Fruit fly (Drosophila melanogaster) whole organism, embryonic: ENCODE measurements around the gene ova.

ENCODE experiments used
- ATbp ChIP-seq: fragments of 200-800 bp; sonication (Bioruptor generic); optimal IDR thresholded peaks from 2 replicates; lab custom pipeline; 2017; ENCODE audit warnings: missing biosample characterization, mild to moderate bottlenecking, missing genetic modification characterization, missing genetic modification reagents
- Awh ChIP-seq: fragments of 200-800 bp; sonication (Bioruptor generic); IDR thresholded peaks from 2 replicates; pipeline ENCODE4, ENCODE4 v1.3.6; 2022; ENCODE audit warnings: missing biosample characterization, missing genetic modification characterization
- B-H2 ChIP-seq: fragments of 200-800 bp; sonication (Bioruptor generic); optimal IDR thresholded peaks from 2 replicates; lab custom pipeline; 2018; ENCODE audit warnings: missing biosample characterization, mild to moderate bottlenecking, missing genetic modification characterization
- CG10959 ChIP-seq: fragments of 200-800 bp; sonication (Bioruptor generic); IDR thresholded peaks from 2 replicates; pipeline ENCODE4 v1.3.6; 2022; ENCODE audit warnings: missing biosample characterization, missing genetic modification characterization
- CG11723 ChIP-seq: fragments of 200-800 bp; sonication (Bioruptor generic); optimal IDR thresholded peaks from 2 replicates; lab custom pipeline; 2017; ENCODE audit warnings: missing biosample characterization, mild to moderate bottlenecking, missing genetic modification characterization
- CG13123 ChIP-seq: fragments of 200-800 bp; sonication (Bioruptor generic); optimal IDR thresholded peaks from 2 replicates; lab custom pipeline; 2016; ENCODE audit warnings: missing biosample characterization, missing genetic modification characterization
- CG14965 ChIP-seq: fragments of 200-800 bp; sonication (Bioruptor generic); optimal IDR thresholded peaks from 2 replicates; lab custom pipeline; 2016; ENCODE audit warnings: missing biosample characterization, missing genetic modification characterization, borderline replicate concordance
- CG1529 ChIP-seq: fragments of 200-800 bp; sonication (Bioruptor generic); optimal IDR thresholded peaks from 3 replicates; lab custom pipeline; 2018; ENCODE audit warnings: missing biosample characterization, missing genetic modification characterization
- CG1647 ChIP-seq: fragments of 200-800 bp; sonication (Bioruptor generic); optimal IDR thresholded peaks from 3 replicates; lab custom pipeline; 2016; ENCODE audit warnings: missing biosample characterization, missing genetic modification characterization
- CG17385 ChIP-seq: fragments of 200-800 bp; sonication (Bioruptor generic); optimal IDR thresholded peaks from 3 replicates; lab custom pipeline; 2018; ENCODE audit warnings: missing biosample characterization, mild to moderate bottlenecking, missing genetic modification characterization
- CG17802 ChIP-seq: fragments of 200-800 bp; sonication (Bioruptor generic); optimal IDR thresholded peaks from 2 replicates; lab custom pipeline; 2018; ENCODE audit warnings: missing biosample characterization, mild to moderate bottlenecking, missing genetic modification characterization, moderate library complexity
- CG2199 ChIP-seq: fragments of 200-800 bp; sonication (Bioruptor generic); IDR thresholded peaks from 3 replicates; pipeline ENCODE4 v1.3.6; 2022; ENCODE audit warnings: missing biosample characterization, missing genetic modification characterization
- CG31388 ChIP-seq: fragments of 200-800 bp; sonication (Bioruptor generic); optimal IDR thresholded peaks from 2 replicates; lab custom pipeline; 2016; ENCODE audit warnings: missing biosample characterization, missing genetic modification characterization
- CG4617 ChIP-seq: fragments of 200-800 bp; sonication (Bioruptor generic); optimal IDR thresholded peaks from 3 replicates; lab custom pipeline; 2016; ENCODE audit warnings: missing biosample characterization, missing genetic modification characterization, borderline replicate concordance
- CG7271 ChIP-seq: fragments of 200-800 bp; sonication (Bioruptor generic); optimal IDR thresholded peaks from 2 replicates; lab custom pipeline; 2018; ENCODE audit warnings: missing biosample characterization, mild to moderate bottlenecking, missing genetic modification characterization, moderate library complexity
- CG8290 ChIP-seq, 3 experiments: fragments of 200-800 bp; sonication (Bioruptor generic); optimal IDR thresholded peaks; 2 replicates each; lab custom pipeline; 2016 to 2019; ENCODE audit warnings: missing biosample characterization in 3 of 3, missing genetic modification characterization in 3 of 3, mild to moderate bottlenecking in 2 of 3, moderate library complexity in 1 of 3
- CG8765 ChIP-seq: fragments of 200-800 bp; sonication (Bioruptor generic); IDR thresholded peaks from 2 replicates; pipeline ENCODE4 v1.3.6; 2022; ENCODE audit warnings: missing biosample characterization, missing genetic modification characterization
- CG9797 ChIP-seq: fragments of 200-800 bp; sonication (Bioruptor generic); optimal IDR thresholded peaks from 3 replicates; lab custom pipeline; 2018; ENCODE audit warnings: missing biosample characterization, mild to moderate bottlenecking, missing genetic modification characterization
- Dek ChIP-seq: fragments of 200-800 bp; sonication (Bioruptor generic); optimal IDR thresholded peaks from 3 replicates; lab custom pipeline; 2019; ENCODE audit warnings: missing biosample characterization, mild to moderate bottlenecking, missing genetic modification characterization, moderate library complexity
- Elba2 ChIP-seq: fragments of 200-800 bp; sonication (Bioruptor generic); optimal IDR thresholded peaks from 3 replicates; lab custom pipeline; 2016; ENCODE audit warnings: missing biosample characterization, missing genetic modification characterization
- Gug ChIP-seq: fragments of 200-800 bp; sonication (Bioruptor generic); IDR thresholded peaks from 4 replicates; pipeline ENCODE4 v1.3.6; 2022; ENCODE audit warnings: missing biosample characterization, missing genetic modification characterization
- Hey ChIP-seq: fragments of 200-800 bp; sonication (Bioruptor generic); optimal IDR thresholded peaks from 3 replicates; lab custom pipeline; 2018; ENCODE audit warnings: missing biosample characterization, mild to moderate bottlenecking, missing genetic modification characterization
- Hr3 ChIP-seq: fragments of 200-800 bp; sonication (Bioruptor generic); optimal IDR thresholded peaks from 3 replicates; lab custom pipeline; 2016; ENCODE audit warnings: missing biosample characterization, missing genetic modification characterization
- Mes4 ChIP-seq: fragments of 200-800 bp; sonication (Bioruptor generic); optimal IDR thresholded peaks from 2 replicates; lab custom pipeline; 2016; ENCODE audit warnings: missing biosample characterization, missing genetic modification characterization
- Mrtf ChIP-seq: fragments of 200-800 bp; sonication (Bioruptor generic); IDR thresholded peaks from 3 replicates; pipeline ENCODE4 v1.3.6; 2022; ENCODE audit warnings: missing biosample characterization, missing genetic modification characterization
- Oaz ChIP-seq: fragments of 200-800 bp; sonication (Bioruptor generic); IDR thresholded peaks from 2 replicates; pipeline ENCODE4 v1.3.6; 2022; ENCODE audit warnings: missing biosample characterization, missing genetic modification characterization
- Usf ChIP-seq: fragments of 200-800 bp; sonication (Bioruptor generic); optimal IDR thresholded peaks from 2 replicates; lab custom pipeline; 2017; ENCODE audit warnings: missing genotype, missing biosample characterization, missing genetic modification characterization
- ac ChIP-seq: fragments of 200-800 bp; sonication (Bioruptor generic); optimal IDR thresholded peaks from 3 replicates; lab custom pipeline; 2017; ENCODE audit warnings: missing biosample characterization, mild to moderate bottlenecking, missing genetic modification characterization
- bsh ChIP-seq, 2 experiments: fragments of 200-800 bp; sonication (Bioruptor generic); optimal IDR thresholded peaks; 2 replicates each; lab custom pipeline; 2017 to 2018; ENCODE audit warnings: mild to moderate bottlenecking in 2 of 2, missing biosample characterization in 2 of 2, missing genetic modification characterization in 2 of 2, moderate library complexity in 1 of 2
- cato ChIP-seq: fragments of 200-800 bp; sonication (Bioruptor generic); optimal IDR thresholded peaks from 2 replicates; lab custom pipeline; 2016; ENCODE audit warnings: missing biosample characterization, missing genetic modification characterization, borderline replicate concordance
- ci ChIP-seq: fragments of 200-800 bp; sonication (Bioruptor generic); IDR thresholded peaks from 3 replicates; pipeline ENCODE4 v1.3.6; 2022; ENCODE audit warnings: missing biosample characterization, missing genetic modification characterization
- dan ChIP-seq: fragments of 200-800 bp; sonication (Bioruptor generic); IDR thresholded peaks from 2 replicates; pipeline ENCODE4 v1.3.6; 2022; ENCODE audit warnings: missing biosample characterization, missing genetic modification characterization
- danr ChIP-seq: fragments of 200-800 bp; sonication (Bioruptor generic); IDR thresholded peaks from 2 replicates; pipeline ENCODE4 v1.3.6; 2022; ENCODE audit warnings: missing biosample characterization, missing genetic modification characterization
- ftz-f1 ChIP-seq: fragments of 200-800 bp; sonication (Bioruptor generic); optimal IDR thresholded peaks from 2 replicates; lab custom pipeline; 2016; ENCODE audit warnings: missing biosample characterization, missing genetic modification characterization
- gsb ChIP-seq: fragments of 200-800 bp; sonication (Bioruptor generic); IDR thresholded peaks from 2 replicates; pipeline ENCODE4 v1.3.6; 2022; ENCODE audit warnings: missing biosample characterization, missing genetic modification characterization
- hb ChIP-seq: fragments of 200-800 bp; sonication (Bioruptor generic); IDR thresholded peaks from 3 replicates; pipeline ENCODE4 v1.3.6; 2022; ENCODE audit warnings: missing biosample characterization, missing genetic modification characterization; ENCODE audit not compliant: partially characterized antibody
- kni ChIP-seq: fragments of 200-800 bp; sonication (Bioruptor generic); optimal IDR thresholded peaks from 3 replicates; lab custom pipeline; 2017; ENCODE audit warnings: mild to moderate bottlenecking, missing biosample characterization, missing genetic modification reagents, missing genetic modification characterization
- lilli ChIP-seq: fragments of 200-800 bp; sonication (Bioruptor generic); optimal IDR thresholded peaks from 3 replicates; lab custom pipeline; 2016; ENCODE audit warnings: missing biosample characterization, missing genetic modification characterization
- lov ChIP-seq, 2 experiments: fragments of 200-800 bp in 1 of 2; fragments of >200 bp in 1 of 2; sonication (Bioruptor generic) in 1 of 2; IDR thresholded peaks in 1 of 2; optimal IDR thresholded peaks in 1 of 2; 2 replicates in 1 of 2; 3 replicates in 1 of 2; pipeline versions ENCODE4 v1.3.6 to Lab custom; 2017 to 2022; ENCODE audit warnings: missing biosample characterization in 1 of 2, missing genetic modification characterization in 1 of 2
- mam ChIP-seq: fragments of 200-800 bp; sonication (Bioruptor generic); optimal IDR thresholded peaks from 3 replicates; lab custom pipeline; 2016; ENCODE audit warnings: missing biosample characterization, missing genetic modification characterization
- mld ChIP-seq: fragments of 200-800 bp; sonication (Bioruptor generic); IDR thresholded peaks from 3 replicates; pipeline ENCODE4 v1.3.6; 2022; ENCODE audit warnings: missing biosample characterization, missing genetic modification characterization; ENCODE audit not compliant: partially characterized antibody
- pum ChIP-seq: fragments of 200-800 bp; sonication (Bioruptor generic); optimal IDR thresholded peaks from 2 replicates; lab custom pipeline; 2016; ENCODE audit warnings: missing biosample characterization, missing genetic modification characterization
- pzg ChIP-seq: fragments of 200-800 bp; sonication (Bioruptor generic); optimal IDR thresholded peaks from 3 replicates; lab custom pipeline; 2018; ENCODE audit warnings: missing biosample characterization, mild to moderate bottlenecking, missing genetic modification characterization, moderate library complexity
- stc ChIP-seq: fragments of 200-800 bp; sonication (Bioruptor generic); IDR thresholded peaks from 2 replicates; pipeline ENCODE4 v1.3.6; 2022; ENCODE audit warnings: missing biosample characterization, missing genetic modification characterization
- stwl ChIP-seq: fragments of 200-800 bp; sonication (Bioruptor generic); optimal IDR thresholded peaks from 3 replicates; lab custom pipeline; 2018; ENCODE audit warnings: missing biosample characterization, mild to moderate bottlenecking, missing genetic modification characterization, moderate library complexity
- sug ChIP-seq: fragments of 200-800 bp; optimal IDR thresholded peaks from 2 replicates; lab custom pipeline; 2019; ENCODE audit warnings: missing biosample characterization, mild to moderate bottlenecking, missing genetic modification characterization, moderate library complexity
- tio ChIP-seq: fragments of 200-800 bp; sonication (Bioruptor generic); optimal IDR thresholded peaks from 2 replicates; lab custom pipeline; 2017; ENCODE audit warnings: missing biosample characterization, missing genetic modification characterization, inconsistent platforms
- unc-4 ChIP-seq: fragments of 200-800 bp; sonication (Bioruptor generic); IDR thresholded peaks from 2 replicates; pipeline ENCODE4 v1.3.6; 2022; ENCODE audit warnings: missing biosample characterization, missing genetic modification characterization; ENCODE audit not compliant: partially characterized antibody
- unpg ChIP-seq: fragments of 200-800 bp; sonication (Bioruptor generic); optimal IDR thresholded peaks from 3 replicates; lab custom pipeline; 2018; ENCODE audit warnings: missing biosample characterization, mild to moderate bottlenecking, missing genetic modification characterization, moderate library complexity

ova gene

dm6 chr2L:10200847-10201246 is 30.6 kb downstream of the ova start, which contains the start of the genes Ripalpha and RpL7 (continued):
- TF ChIP-seq CG11723 (GFP tag; lab: Kevin White, UChicago) (peak; percentile 98), pzg (GFP tag; lab: Kevin White, UChicago) (peak; percentile 100), CG1529 (GFP tag; lab: Kevin White, UChicago) (peak; percentile 95), Gug (GFP tag; lab: Robert Waterston, UW) (peak; percentile 88; the same call in 3 of the 4 replicates), B-H2 (GFP tag; lab: Kevin White, UChicago) (peak; percentile 99), CG31388 (GFP tag; lab: Kevin White, UChicago) (peak; percentile 81), unc-4 (peak; percentile 90), CG7271 (tag; lab: Kevin White, UChicago) (peak; percentile 98), CG10959 (peak; percentile 93), Hr3 (GFP tag; lab: Kevin White, UChicago) (peak; percentile 93), bsh (GFP tag; optimal IDR thresholded peaks at IDR 0.05; lab: Kevin White, UChicago) (peak in 1 of 2 experiments; percentile 93), cato (GFP tag; lab: Kevin White, UChicago) (peak; percentile 95), Mes4 (peak; percentile 100), mam (peak; percentile 94), ATbp (GFP tag; lab: Kevin White, UChicago) (peak; percentile 98), lilli (GFP tag; lab: Kevin White, UChicago) (peak; percentile 96), Dek (tag; lab: Kevin White, UChicago) (peak; percentile 95), ac (GFP tag; lab: Kevin White, UChicago) (peak; percentile 96), CG14965 (peak; percentile 92), CG8765 (GFP tag; lab: Robert Waterston, UW) (peak; percentile 88), Usf (GFP tag; lab: Kevin White, UChicago) (peak; percentile 97), CG17802 (tag; lab: Kevin White, UChicago) (peak; percentile 91), ci (peak; percentile 100), Elba2 (GFP tag; lab: Kevin White, UChicago) (peak; percentile 80), lov (optimal IDR thresholded peaks at IDR 0.05; lab: Kevin White, UChicago) (no peak), lov (GFP tag; IDR thresholded peaks at IDR 0.05; lab: Robert Waterston, UW) (peak; percentile 99), Mrtf (peak; percentile 92), CG17385 (GFP tag; lab: Kevin White, UChicago) (peak; percentile 95), mld (GFP tag; lab: Robert Waterston, UW) (peak; percentile 74; the same call in 2 of the 3 replicates), danr (GFP tag; lab: Robert Waterston, UW) (peak; percentile 81), stc (peak; percentile 90), stwl (tag; lab: Kevin White, UChicago) (peak; percentile 98), CG9797 (GFP tag; lab: Kevin White, UChicago) (peak; percentile 99), hb (peak; percentile 70), dan (GFP tag; lab: Robert Waterston, UW) (no peak), tio (GFP tag; lab: Kevin White, UChicago) (peak; percentile 87), CG2199 (GFP tag; lab: Robert Waterston, UW) (peak; percentile 96), CG8290 (GFP tag; optimal IDR thresholded peaks at IDR 0.05; lab: Kevin White, UChicago) (peak; percentile 96), CG8290 (tag; optimal IDR thresholded peaks at IDR 0.05; lab: Kevin White, UChicago) (peak; percentile 95 to 99), pum (GFP tag; lab: Kevin White, UChicago) (peak; percentile 96), unpg (GFP tag; lab: Kevin White, UChicago) (peak; percentile 95), sug (tag; lab: Kevin White, UChicago) (peak; percentile 92), CG1647 (GFP tag; lab: Kevin White, UChicago) (peak; percentile 98), gsb (GFP tag; lab: Robert Waterston, UW) (peak; percentile 88), Hey (tag; lab: Kevin White, UChicago) (peak; percentile 98), CG13123 (peak; percentile 97), kni (peak; percentile 99), CG4617 (GFP tag; lab: Kevin White, UChicago) (peak; percentile 99), ftz-f1 (peak; percentile 97), Oaz (GFP tag; lab: Robert Waterston, UW) (peak; percentile 92), Awh (GFP tag; lab: Robert Waterston, UW) (peak; percentile 97)
